Fruit fly (Drosophila melanogaster): ENCODE results near the gene Tspo.
A peak's percentile ranks its signal among the peaks of the same experiment; 100 is the strongest.

dm6 chr2L:602439-602879 lies 43.0 kb downstream of the Tspo start, which contains the start of gene CG13689:
- TF ChIP-seq CrebA (GFP tag; optimal IDR thresholded peaks at IDR 0.05; ENCODE audit: borderline replicate concordance): no peak
- TF ChIP-seq usp (GFP tag; optimal IDR thresholded peaks at IDR 0.05): no peak
- peak; percentile 77 for TF ChIP-seq brk (GFP tag; optimal IDR thresholded peaks at IDR 0.05)
- peak; percentile 15 for TF ChIP-seq Hr83 (GFP tag; optimal IDR thresholded peaks at IDR 0.05; ENCODE audit: poor library complexity, severe bottlenecking)
- TF ChIP-seq Dfd (GFP tag; optimal IDR thresholded peaks at IDR 0.05): no peak
- TF ChIP-seq HLH106 (tag; optimal IDR thresholded peaks at IDR 0.05): peak; percentile 54
- TF ChIP-seq jim (GFP tag; optimal IDR thresholded peaks at IDR 0.05): no peak
- peak; percentile 33 for TF ChIP-seq h (GFP tag; optimal IDR thresholded peaks at IDR 0.05)
- TF ChIP-seq CG32264 (GFP tag; optimal IDR thresholded peaks at IDR 0.05): no peak
